Fruit fly (Drosophila melanogaster) whole organism, prepupa: ENCODE measurements around the gene dsx-c73A.

Experiments
- CG10631 ChIP-seq: fragments of 200-800 bp; sonication (Bioruptor generic); optimal IDR thresholded peaks from 2 replicates; lab custom pipeline; 2016; ENCODE audit warnings: missing biosample characterization, missing genetic modification characterization
- CG10669 ChIP-seq: fragments of 200-800 bp; sonication (Bioruptor generic); optimal IDR thresholded peaks from 3 replicates; lab custom pipeline; 2018; ENCODE audit warnings: missing biosample characterization, mild to moderate bottlenecking, missing genetic modification characterization, moderate library complexity
- CG11294 ChIP-seq: fragments of 200-800 bp; sonication (Bioruptor generic); IDR thresholded peaks from 2 replicates; pipeline ENCODE4 v1.3.6; 2022; ENCODE audit warnings: missing biosample characterization, missing genetic modification characterization
- CG11762 ChIP-seq: fragments of 200-800 bp; sonication (Bioruptor generic); optimal IDR thresholded peaks from 3 replicates; lab custom pipeline; 2016; ENCODE audit warnings: missing biosample characterization, missing genetic modification characterization; ENCODE audit not compliant: insufficient read depth
- CG11902 ChIP-seq: fragments of 200-800 bp; sonication (Bioruptor generic); optimal IDR thresholded peaks from 3 replicates; lab custom pipeline; 2016; ENCODE audit warnings: missing biosample characterization, missing genetic modification characterization
- CG16779 ChIP-seq: fragments of 200-800 bp; sonication (Bioruptor generic); optimal IDR thresholded peaks from 3 replicates; lab custom pipeline; 2017; ENCODE audit warnings: missing biosample characterization, mild to moderate bottlenecking, missing genetic modification characterization
- CG3032 ChIP-seq: fragments of 200-800 bp; optimal IDR thresholded peaks from 2 replicates; lab custom pipeline; 2019; ENCODE audit warnings: missing biosample characterization, mild to moderate bottlenecking, missing genetic modification characterization, moderate library complexity
- CG31627 ChIP-seq: fragments of 200-800 bp; sonication (Bioruptor generic); optimal IDR thresholded peaks from 3 replicates; lab custom pipeline; 2016; ENCODE audit warnings: missing biosample characterization, missing genetic modification characterization
- CG34406 ChIP-seq: fragments of 200-800 bp; sonication (Bioruptor generic); optimal IDR thresholded peaks from 3 replicates; lab custom pipeline; 2016; ENCODE audit warnings: missing biosample characterization, missing genetic modification characterization
- CG3919 ChIP-seq: fragments of 200-800 bp; sonication (Bioruptor generic); optimal IDR thresholded peaks from 3 replicates; lab custom pipeline; 2016; ENCODE audit warnings: missing biosample characterization, missing genetic modification characterization
- CG6163 ChIP-seq: fragments of 200-800 bp; sonication (Bioruptor generic); IDR thresholded peaks from 3 replicates; pipeline ENCODE4 v1.3.6; 2022; ENCODE audit warnings: missing biosample characterization, missing genetic modification characterization
- CG6276 ChIP-seq: fragments of 200-800 bp; sonication (Bioruptor generic); optimal IDR thresholded peaks from 2 replicates; lab custom pipeline; 2017; ENCODE audit warnings: missing biosample characterization, mild to moderate bottlenecking, missing genetic modification characterization
- CG6792 ChIP-seq: fragments of 200-800 bp; sonication (Bioruptor generic); optimal IDR thresholded peaks from 3 replicates; lab custom pipeline; 2016; ENCODE audit warnings: missing biosample characterization, missing genetic modification characterization
- CG6808 ChIP-seq: fragments of 200-800 bp; sonication (Bioruptor generic); optimal IDR thresholded peaks from 3 replicates; lab custom pipeline; 2017; ENCODE audit warnings: missing biosample characterization, missing genetic modification characterization, mild to moderate bottlenecking, moderate library complexity, missing genetic modification reagents
- CG6854 ChIP-seq: fragments of 200-800 bp; sonication (Bioruptor generic); optimal IDR thresholded peaks from 2 replicates; lab custom pipeline; 2017; ENCODE audit warnings: missing biosample characterization, mild to moderate bottlenecking, missing genetic modification characterization
- CG8119 ChIP-seq: fragments of 200-800 bp; sonication (Bioruptor generic); IDR thresholded peaks from 3 replicates; pipeline ENCODE4 v1.3.6; 2022; ENCODE audit warnings: missing biosample characterization, missing genetic modification characterization
- CG8319 ChIP-seq: fragments of 200-800 bp; sonication (Bioruptor generic); optimal IDR thresholded peaks from 3 replicates; lab custom pipeline; 2016; ENCODE audit warnings: missing biosample characterization, missing genetic modification characterization
- CG8632 ChIP-seq: fragments of 200-800 bp; sonication (Bioruptor generic); optimal IDR thresholded peaks from 3 replicates; lab custom pipeline; 2016; ENCODE audit warnings: missing biosample characterization, missing genetic modification characterization
- CG9139 ChIP-seq: fragments of 200-800 bp; sonication (Bioruptor generic); optimal IDR thresholded peaks from 3 replicates; lab custom pipeline; 2017; ENCODE audit warnings: missing biosample characterization, mild to moderate bottlenecking, missing genetic modification characterization
- Eip75B ChIP-seq: fragments of 200-800 bp; sonication (Bioruptor generic); optimal IDR thresholded peaks from 3 replicates; lab custom pipeline; 2016; ENCODE audit warnings: missing biosample characterization, missing genetic modification characterization
- Eip93F ChIP-seq: fragments of 200-800 bp; sonication (Bioruptor generic); optimal IDR thresholded peaks from 2 replicates; lab custom pipeline; 2016; ENCODE audit warnings: missing biosample characterization, mild to moderate bottlenecking, missing genetic modification characterization
- Ets21C ChIP-seq: fragments of 200-800 bp; sonication (Bioruptor generic); optimal IDR thresholded peaks from 3 replicates; lab custom pipeline; 2016; ENCODE audit warnings: missing biosample characterization, missing genetic modification characterization
- Ets96B ChIP-seq: fragments of 200-800 bp; optimal IDR thresholded peaks from 2 replicates; lab custom pipeline; 2019; ENCODE audit warnings: missing biosample characterization, mild to moderate bottlenecking, missing genetic modification characterization, moderate library complexity
- Hr38 ChIP-seq: sonication (Bioruptor generic); optimal IDR thresholded peaks from 2 replicates; lab custom pipeline; 2016; ENCODE audit warnings: missing biosample characterization, missing genetic modification characterization
- Hr4 ChIP-seq: fragments of 200-800 bp; sonication (Bioruptor generic); optimal IDR thresholded peaks from 3 replicates; lab custom pipeline; 2016; ENCODE audit warnings: missing biosample characterization, missing genetic modification characterization
- Met ChIP-seq: fragments of 200-800 bp; sonication (Bioruptor generic); optimal IDR thresholded peaks from 3 replicates; lab custom pipeline; 2016; ENCODE audit warnings: missing biosample characterization, missing genetic modification characterization
- OdsH ChIP-seq: fragments of 200-800 bp; sonication (Bioruptor generic); optimal IDR thresholded peaks from 3 replicates; lab custom pipeline; 2016; ENCODE audit warnings: missing biosample characterization, missing genetic modification characterization
- Smox ChIP-seq: fragments of 200-800 bp; sonication (Bioruptor generic); optimal IDR thresholded peaks from 3 replicates; lab custom pipeline; 2016; ENCODE audit warnings: missing biosample characterization, missing genetic modification characterization
- Sox102F ChIP-seq: fragments of 200-800 bp; sonication (Bioruptor generic); optimal IDR thresholded peaks from 2 replicates; lab custom pipeline; 2016; ENCODE audit warnings: missing biosample characterization, mild to moderate bottlenecking, missing genetic modification characterization
- Sox14 ChIP-seq: fragments of 200-800 bp; sonication (Bioruptor generic); optimal IDR thresholded peaks from 3 replicates; lab custom pipeline; 2016; ENCODE audit warnings: missing biosample characterization, missing genetic modification characterization
- achi ChIP-seq: fragments of 200-800 bp; sonication (Bioruptor generic); optimal IDR thresholded peaks from 3 replicates; lab custom pipeline; 2016; ENCODE audit warnings: missing biosample characterization, missing genetic modification characterization
- acj6 ChIP-seq: fragments of 200-800 bp; sonication (Bioruptor generic); optimal IDR thresholded peaks from 3 replicates; lab custom pipeline; 2016; ENCODE audit warnings: missing biosample characterization, missing genetic modification characterization
- cyc ChIP-seq: fragments of 200-800 bp; sonication (Bioruptor generic); optimal IDR thresholded peaks from 3 replicates; lab custom pipeline; 2016; ENCODE audit warnings: missing biosample characterization, missing genetic modification characterization
- dac ChIP-seq: fragments of 200-800 bp; sonication (Bioruptor generic); optimal IDR thresholded peaks from 2 replicates; lab custom pipeline; 2017; ENCODE audit warnings: missing biosample characterization, mild to moderate bottlenecking, missing genetic modification characterization
- dsx ChIP-seq: fragments of 200-800 bp; optimal IDR thresholded peaks from 3 replicates; lab custom pipeline; 2019; ENCODE audit warnings: missing biosample characterization, mild to moderate bottlenecking, missing genetic modification characterization, moderate library complexity; ENCODE audit not compliant: poor library complexity, severe bottlenecking
- eg ChIP-seq: fragments of 200-800 bp; sonication (Bioruptor generic); IDR thresholded peaks from 3 replicates; pipeline ENCODE4 v1.3.6; 2022; ENCODE audit warnings: missing biosample characterization, missing genetic modification characterization
- esn ChIP-seq: fragments of 200-800 bp; sonication (Bioruptor generic); optimal IDR thresholded peaks from 2 replicates; lab custom pipeline; 2016; ENCODE audit warnings: missing biosample characterization, mild to moderate bottlenecking, missing genetic modification characterization, moderate library complexity
- fd59A ChIP-seq: fragments of 200-800 bp; sonication (Bioruptor generic); optimal IDR thresholded peaks from 2 replicates; lab custom pipeline; 2017; ENCODE audit warnings: missing biosample characterization, mild to moderate bottlenecking, missing genetic modification characterization, missing genetic modification reagents
- fd85E ChIP-seq: fragments of 200-800 bp; sonication (Bioruptor generic); optimal IDR thresholded peaks from 3 replicates; lab custom pipeline; 2016; ENCODE audit warnings: missing biosample characterization, missing genetic modification characterization
- fkh ChIP-seq: fragments of 200-800 bp; sonication (Bioruptor generic); optimal IDR thresholded peaks from 3 replicates; lab custom pipeline; 2017; ENCODE audit warnings: missing biosample characterization, mild to moderate bottlenecking, missing genetic modification characterization, moderate library complexity
- lz ChIP-seq: fragments of 200-800 bp; sonication (Bioruptor generic); optimal IDR thresholded peaks from 3 replicates; lab custom pipeline; 2016; ENCODE audit warnings: missing biosample characterization, missing genetic modification characterization
- pdm3 ChIP-seq: fragments of 200-800 bp; sonication (Bioruptor generic); optimal IDR thresholded peaks from 3 replicates; lab custom pipeline; 2016; ENCODE audit warnings: missing biosample characterization, missing genetic modification characterization
- salr ChIP-seq, 2 experiments: fragments of 200-800 bp; sonication (Bioruptor generic); optimal IDR thresholded peaks; 3 replicates each; lab custom pipeline; 2016 to 2018; ENCODE audit warnings: missing biosample characterization in 2 of 2, missing genetic modification characterization in 2 of 2, mild to moderate bottlenecking in 1 of 2
- spab ChIP-seq: fragments of 200-800 bp; sonication (Bioruptor generic); optimal IDR thresholded peaks from 2 replicates; lab custom pipeline; 2017; ENCODE audit warnings: missing biosample characterization, mild to moderate bottlenecking, missing genetic modification characterization, missing genetic modification reagents
- svp ChIP-seq: fragments of 200-800 bp; sonication (Bioruptor generic); peaks from one replicate; lab custom pipeline; 2016; ENCODE audit warnings: missing biosample characterization, missing genetic modification characterization
- topi ChIP-seq: fragments of 200-800 bp; sonication (Bioruptor generic); optimal IDR thresholded peaks from 3 replicates; lab custom pipeline; 2016; ENCODE audit warnings: missing biosample characterization, missing genetic modification characterization
- vri ChIP-seq: fragments of 200-800 bp; sonication (Bioruptor generic); optimal IDR thresholded peaks from 3 replicates; lab custom pipeline; 2016; ENCODE audit warnings: missing biosample characterization, mild to moderate bottlenecking, missing genetic modification characterization

The dsx-c73A gene

dm6 chr3L:16490583-16490880 lies 38.8 kb upstream of the dsx-c73A start (continued):
- TF ChIP-seq fkh (GFP tag; lab: Kevin White, UChicago) = no peak
- no peak for TF ChIP-seq CG11294
- peak; percentile 89 for TF ChIP-seq dsx (GFP tag; lab: Kevin White, UChicago)
- TF ChIP-seq Smox (GFP tag; lab: Kevin White, UChicago) = peak; percentile 87
- peak; percentile 87 for TF ChIP-seq CG3919 (GFP tag; lab: Kevin White, UChicago)
- TF ChIP-seq Sox102F (GFP tag; lab: Kevin White, UChicago) = peak; percentile 78
- peak; percentile 70 for TF ChIP-seq CG11902 (GFP tag; lab: Kevin White, UChicago)
- TF ChIP-seq Eip93F (GFP tag; lab: Kevin White, UChicago) = peak; percentile 83
- TF ChIP-seq CG3032 (tag; lab: Kevin White, UChicago) = peak; percentile 89
- TF ChIP-seq esn (GFP tag; lab: Kevin White, UChicago) = peak; percentile 88
- TF ChIP-seq CG8632 = peak; percentile 72
- TF ChIP-seq acj6 (GFP tag; lab: Kevin White, UChicago) = peak; percentile 84
- TF ChIP-seq Hr4 (GFP tag; lab: Kevin White, UChicago) = no peak
- TF ChIP-seq achi (GFP tag; lab: Kevin White, UChicago) = peak; percentile 78
- peak; percentile 85 for TF ChIP-seq spab (GFP tag; lab: Kevin White, UChicago)
- TF ChIP-seq salr (GFP tag; optimal IDR thresholded peaks at IDR 0.05; lab: Kevin White, UChicago) = peak; percentile 37 to 86
- TF ChIP-seq CG6792 = peak; percentile 81

dm6 chr3L:16489822-16490582 lies 38.2 kb upstream of the dsx-c73A start:
- TF ChIP-seq Sox14 (GFP tag; lab: Kevin White, UChicago) (peak; percentile 16), cyc (GFP tag; lab: Kevin White, UChicago) (peak; percentile 58), fkh (GFP tag; lab: Kevin White, UChicago) (no peak), CG8319 (GFP tag; lab: Kevin White, UChicago) (peak; percentile 51), CG6792 (peak; percentile 53), pdm3 (GFP tag; lab: Kevin White, UChicago) (no peak), CG6163 (GFP tag; lab: Robert Waterston, UW) (peak; percentile 23; the same call in 2 of the 3 replicates), CG10669 (peak; percentile 20), CG31627 (GFP tag; lab: Kevin White, UChicago) (peak; percentile 39), CG6854 (peak; percentile 62), esn (GFP tag; lab: Kevin White, UChicago) (peak; percentile 60), eg (GFP tag; lab: Robert Waterston, UW) (no peak), OdsH (GFP tag; lab: Kevin White, UChicago) (peak; percentile 9), CG10631 (GFP tag; lab: Kevin White, UChicago) (peak; percentile 56), topi (GFP tag; lab: Kevin White, UChicago) (peak; percentile 72), achi (GFP tag; lab: Kevin White, UChicago) (no peak), svp (peak; percentile 87), fd85E (GFP tag; lab: Kevin White, UChicago) (no peak), Met (peak; percentile 59), CG16779 (tag; lab: Kevin White, UChicago) (peak; percentile 23), Ets96B (tag; lab: Kevin White, UChicago) (peak; percentile 45), Ets21C (GFP tag; lab: Kevin White, UChicago) (peak; percentile 41), dac (GFP tag; lab: Kevin White, UChicago) (no peak), Smox (GFP tag; lab: Kevin White, UChicago) (peak; percentile 5), lz (GFP tag; lab: Kevin White, UChicago) (peak; percentile 58), CG9139 (GFP tag; lab: Kevin White, UChicago) (no peak), vri (GFP tag; lab: Kevin White, UChicago) (peak; percentile 7), Sox102F (GFP tag; lab: Kevin White, UChicago) (no peak), CG8632 (no peak), CG34406 (GFP tag; lab: Kevin White, UChicago) (peak; percentile 11), spab (GFP tag; lab: Kevin White, UChicago) (peak; percentile 76), fd59A (GFP tag; lab: Kevin White, UChicago) (peak; percentile 54), Hr38 (no peak), CG11762 (GFP tag; lab: Kevin White, UChicago) (no peak), CG6276 (GFP tag; lab: Kevin White, UChicago) (no peak), Eip93F (GFP tag; lab: Kevin White, UChicago) (no peak), Eip75B (GFP tag; lab: Kevin White, UChicago) (peak; percentile 51), CG8119 (GFP tag; lab: Robert Waterston, UW) (no peak), CG6808 (GFP tag; lab: Kevin White, UChicago) (peak; percentile 55), dsx (GFP tag; lab: Kevin White, UChicago) (no peak)
